Worm (Caenorhabditis elegans): Measurements from ENCODE around the gene ZK218.11.

- no peak for TF ChIP-seq him-1 (tag; optimal IDR thresholded peaks at IDR 0.05)
- no peak for TF ChIP-seq W03F9.2 (tag; optimal IDR thresholded peaks at IDR 0.05)
- TF ChIP-seq dao-5 (tag; optimal IDR thresholded peaks at IDR 0.05), result no peak
These were observed 46.6 kb downstream of the ZK218.11 start, which contains the start of gene F28B1.9 for ce11 chrV:17061585-17061984.

Data from whole organism, L4/young adult.